Fruit fly (Drosophila melanogaster) whole organism, embryonic: Measurements from ENCODE around the gene CG5254.
A peak's percentile ranks its signal among the peaks of the same experiment; 100 is the strongest.

Experiments
- CG1024 ChIP-seq: fragments of 200-800 bp; sonication (Bioruptor generic); IDR thresholded peaks from 2 replicates; pipeline ENCODE4 v1.3.6; 2022; ENCODE audit warnings: missing biosample characterization, missing genetic modification characterization
- CG11093 ChIP-seq: fragments of 200-800 bp; sonication (Bioruptor generic); IDR thresholded peaks from 3 replicates; pipeline ENCODE4 v1.3.6; 2022; ENCODE audit warnings: missing biosample characterization, missing genetic modification characterization
- CG11398 ChIP-seq: fragments of 200-800 bp; sonication (Bioruptor generic); optimal IDR thresholded peaks from 2 replicates; lab custom pipeline; 2016; ENCODE audit warnings: missing biosample characterization, missing genetic modification characterization
- CG11696 ChIP-seq: fragments of 200-800 bp; sonication (Bioruptor generic); IDR thresholded peaks from 2 replicates; pipeline ENCODE4 v1.3.6; 2022; ENCODE audit warnings: missing biosample characterization, missing genetic modification characterization
- CG12299 ChIP-seq: fragments of 200-800 bp; sonication (Bioruptor generic); optimal IDR thresholded peaks from 2 replicates; lab custom pipeline; 2018; ENCODE audit warnings: missing biosample characterization, mild to moderate bottlenecking, missing genetic modification characterization
- CG14667 ChIP-seq: fragments of 200-800 bp; sonication (Bioruptor generic); IDR thresholded peaks from 2 replicates; pipeline ENCODE4 v1.3.6; 2022; ENCODE audit warnings: missing biosample characterization, missing genetic modification characterization
- CG15479 ChIP-seq: fragments of 200-800 bp; sonication (Bioruptor generic); optimal IDR thresholded peaks from 3 replicates; lab custom pipeline; 2019; ENCODE audit warnings: missing biosample characterization, mild to moderate bottlenecking, missing genetic modification characterization, moderate library complexity
- CG18764 ChIP-seq: fragments of 200-800 bp; sonication (Bioruptor generic); optimal IDR thresholded peaks from 3 replicates; lab custom pipeline; 2016; ENCODE audit warnings: missing biosample characterization, missing genetic modification characterization
- CG2875 ChIP-seq: fragments of 200-800 bp; sonication (Bioruptor generic); optimal IDR thresholded peaks from 2 replicates; lab custom pipeline; 2017; ENCODE audit warnings: missing biosample characterization, mild to moderate bottlenecking, missing genetic modification characterization, missing genetic modification reagents
- CG30020 ChIP-seq: fragments of 200-800 bp; optimal IDR thresholded peaks from 2 replicates; lab custom pipeline; 2019; ENCODE audit warnings: missing biosample characterization, mild to moderate bottlenecking, missing genetic modification characterization, moderate library complexity
- CG32767 ChIP-seq: fragments of 200-800 bp; sonication (Bioruptor generic); IDR thresholded peaks from 2 replicates; pipeline ENCODE4 v1.3.6; 2022; ENCODE audit warnings: missing biosample characterization, missing genetic modification characterization
- CG6683 ChIP-seq: fragments of 200-800 bp; sonication (Bioruptor generic); optimal IDR thresholded peaks from 2 replicates; lab custom pipeline; 2017; ENCODE audit warnings: missing biosample characterization, mild to moderate bottlenecking, missing genetic modification characterization, missing genetic modification reagents
- CG6791 ChIP-seq: fragments of 200-800 bp; sonication (Bioruptor generic); IDR thresholded peaks from 3 replicates; pipeline ENCODE4 v1.3.6; 2022; ENCODE audit warnings: missing biosample characterization, missing genetic modification characterization; ENCODE audit not compliant: partially characterized antibody
- CG6854 ChIP-seq: fragments of 200-800 bp; sonication (Bioruptor generic); optimal IDR thresholded peaks from 3 replicates; lab custom pipeline; 2017; ENCODE audit warnings: missing biosample characterization, mild to moderate bottlenecking, missing genetic modification characterization
- CG7271 ChIP-seq: fragments of 200-800 bp; sonication (Bioruptor generic); optimal IDR thresholded peaks from 2 replicates; lab custom pipeline; 2018; ENCODE audit warnings: missing biosample characterization, mild to moderate bottlenecking, missing genetic modification characterization, moderate library complexity
- CG7745 ChIP-seq: fragments of 200-800 bp; sonication (Bioruptor generic); optimal IDR thresholded peaks from 2 replicates; lab custom pipeline; 2018; ENCODE audit warnings: missing biosample characterization, mild to moderate bottlenecking, missing genetic modification characterization, moderate library complexity
- CG8281 ChIP-seq: fragments of 200-800 bp; sonication (Bioruptor generic); optimal IDR thresholded peaks from 2 replicates; lab custom pipeline; 2018; ENCODE audit warnings: missing biosample characterization, mild to moderate bottlenecking, missing genetic modification characterization, moderate library complexity
- CG8478 ChIP-seq: fragments of >200 bp; optimal IDR thresholded peaks from 2 replicates; lab custom pipeline; 2018
- CG9932 ChIP-seq: fragments of 200-800 bp; sonication (Bioruptor generic); IDR thresholded peaks from 2 replicates; pipeline ENCODE4 v1.3.6; 2022; ENCODE audit warnings: missing biosample characterization, missing genetic modification characterization
- Fer1 ChIP-seq: fragments of 200-800 bp; sonication (Bioruptor generic); optimal IDR thresholded peaks from 2 replicates; lab custom pipeline; 2017; ENCODE audit warnings: missing biosample characterization, mild to moderate bottlenecking, missing genetic modification characterization
- Hsf ChIP-seq: fragments of 200-800 bp; sonication (Bioruptor generic); optimal IDR thresholded peaks from 3 replicates; lab custom pipeline; 2016; ENCODE audit warnings: missing biosample characterization, missing genetic modification characterization
- Jarid2 ChIP-seq: fragments of 200-800 bp; sonication (Bioruptor generic); optimal IDR thresholded peaks from 3 replicates; lab custom pipeline; 2017; ENCODE audit warnings: mild to moderate bottlenecking, missing biosample characterization, missing genetic modification reagents, missing genetic modification characterization
- NK7.1 ChIP-seq: fragments of 200-800 bp; sonication (Bioruptor generic); optimal IDR thresholded peaks from 3 replicates; lab custom pipeline; 2016; ENCODE audit warnings: missing biosample characterization, missing genetic modification characterization
- PHDP ChIP-seq: fragments of 200-800 bp; sonication (Bioruptor generic); optimal IDR thresholded peaks from 3 replicates; lab custom pipeline; 2018; ENCODE audit warnings: missing biosample characterization, mild to moderate bottlenecking, missing genetic modification characterization, moderate library complexity
- Rx ChIP-seq: fragments of 200-800 bp; sonication (Bioruptor generic); IDR thresholded peaks from 2 replicates; pipeline ENCODE4 v1.3.6; 2022; ENCODE audit warnings: missing biosample characterization, missing genetic modification characterization
- Sox100B ChIP-seq: fragments of 200-800 bp; sonication (Bioruptor generic); optimal IDR thresholded peaks from 3 replicates; lab custom pipeline; 2018; ENCODE audit warnings: missing biosample characterization, mild to moderate bottlenecking, missing genetic modification characterization
- Spps ChIP-seq: fragments of 200-800 bp; sonication (Bioruptor generic); optimal IDR thresholded peaks from 2 replicates; lab custom pipeline; 2018; ENCODE audit warnings: missing biosample characterization, mild to moderate bottlenecking, missing genetic modification characterization
- Xrp1 ChIP-seq: fragments of 200-800 bp; sonication (Bioruptor generic); IDR thresholded peaks from 2 replicates; pipeline ENCODE4 v1.3.6; 2022; ENCODE audit warnings: missing biosample characterization, missing genetic modification characterization
- abd-A ChIP-seq: fragments of 200-800 bp; sonication (Bioruptor generic); optimal IDR thresholded peaks from 3 replicates; lab custom pipeline; 2019; ENCODE audit warnings: missing biosample characterization, mild to moderate bottlenecking, missing genetic modification characterization, moderate library complexity
- cg ChIP-seq: fragments of 200-800 bp; sonication (Bioruptor generic); optimal IDR thresholded peaks from 3 replicates; lab custom pipeline; 2019; ENCODE audit warnings: missing biosample characterization, mild to moderate bottlenecking, missing genetic modification characterization, moderate library complexity
- chif ChIP-seq, 2 experiments: fragments of 200-800 bp; sonication (Bioruptor generic); optimal IDR thresholded peaks; 3 replicates each; lab custom pipeline; 2016; ENCODE audit warnings: missing biosample characterization in 2 of 2, missing genetic modification characterization in 2 of 2
- cwo ChIP-seq: fragments of 200-800 bp; sonication (Bioruptor generic); optimal IDR thresholded peaks from 3 replicates; lab custom pipeline; 2017; ENCODE audit warnings: missing biosample characterization, missing genetic modification characterization, mild to moderate bottlenecking, moderate library complexity, missing genetic modification reagents
- dm ChIP-seq: fragments of 200-800 bp; sonication (Bioruptor generic); optimal IDR thresholded peaks from 3 replicates; lab custom pipeline; 2016; ENCODE audit warnings: missing biosample characterization, missing genetic modification characterization
- dmrt11E ChIP-seq: fragments of 200-800 bp; sonication (Bioruptor generic); optimal IDR thresholded peaks from 3 replicates; lab custom pipeline; 2018; ENCODE audit warnings: missing biosample characterization, mild to moderate bottlenecking, missing genetic modification characterization, moderate library complexity
- dmrt99B ChIP-seq: fragments of 200-800 bp; sonication (Bioruptor generic); optimal IDR thresholded peaks from 2 replicates; lab custom pipeline; 2018; ENCODE audit warnings: missing biosample characterization, mild to moderate bottlenecking, missing genetic modification characterization, moderate library complexity
- fd3F ChIP-seq: fragments of 200-800 bp; sonication (Bioruptor generic); optimal IDR thresholded peaks from 2 replicates; lab custom pipeline; 2018; ENCODE audit warnings: missing biosample characterization, mild to moderate bottlenecking, missing genetic modification characterization, moderate library complexity
- gcm ChIP-seq: fragments of 200-800 bp; sonication (Bioruptor generic); optimal IDR thresholded peaks from 2 replicates; lab custom pipeline; 2019; ENCODE audit warnings: missing biosample characterization, mild to moderate bottlenecking, missing genetic modification characterization, moderate library complexity
- her ChIP-seq: fragments of 200-800 bp; sonication (Bioruptor generic); optimal IDR thresholded peaks from 2 replicates; lab custom pipeline; 2016; ENCODE audit warnings: missing biosample characterization, missing genetic modification characterization
- otp ChIP-seq: fragments of 200-800 bp; sonication (Bioruptor generic); IDR thresholded peaks from 3 replicates; pipeline ENCODE4, ENCODE4 v1.3.6; 2022; ENCODE audit warnings: missing biosample characterization, missing genetic modification characterization
- phol ChIP-seq: fragments of 200-800 bp; sonication (Bioruptor generic); optimal IDR thresholded peaks from 3 replicates; lab custom pipeline; 2018; ENCODE audit warnings: missing biosample characterization, mild to moderate bottlenecking, missing genetic modification characterization, moderate library complexity
- rib ChIP-seq: fragments of 200-800 bp; sonication (Bioruptor generic); IDR thresholded peaks from 2 replicates; pipeline ENCODE4 v1.3.6; 2022; ENCODE audit warnings: missing biosample characterization, missing genetic modification characterization
- run ChIP-seq: fragments of 200-800 bp; sonication (Bioruptor generic); optimal IDR thresholded peaks from 3 replicates; lab custom pipeline; 2018; ENCODE audit warnings: missing biosample characterization, mild to moderate bottlenecking, missing genetic modification characterization
- slbo ChIP-seq: fragments of 200-800 bp; sonication (Bioruptor generic); IDR thresholded peaks from 2 replicates; pipeline ENCODE4 v1.3.6; 2022; ENCODE audit warnings: missing biosample characterization, missing genetic modification characterization
- slou ChIP-seq: fragments of 200-800 bp; sonication (Bioruptor generic); optimal IDR thresholded peaks from 3 replicates; lab custom pipeline; 2016; ENCODE audit warnings: missing biosample characterization, missing genetic modification characterization
- tll ChIP-seq, 2 experiments: fragments of 200-800 bp in 1 of 2; fragments of >200 bp in 1 of 2; sonication (Bioruptor generic) in 1 of 2; optimal IDR thresholded peaks; 2 replicates each; lab custom pipeline; 2017 to 2019; ENCODE audit warnings: missing biosample characterization in 2 of 2, missing genetic modification characterization in 2 of 2, mild to moderate bottlenecking in 1 of 2, moderate library complexity in 1 of 2
- toy ChIP-seq: fragments of 200-800 bp; sonication (Bioruptor generic); IDR thresholded peaks from 2 replicates; pipeline ENCODE4 v1.3.6; 2022; ENCODE audit warnings: missing biosample characterization, missing genetic modification characterization
- unc-4 ChIP-seq: fragments of 200-800 bp; sonication (Bioruptor generic); IDR thresholded peaks from 2 replicates; pipeline ENCODE4 v1.3.6; 2022; ENCODE audit warnings: missing biosample characterization, missing genetic modification characterization; ENCODE audit not compliant: partially characterized antibody
- z ChIP-seq: fragments of 200-800 bp; sonication (Bioruptor generic); IDR thresholded peaks from 3 replicates; pipeline ENCODE4 v1.3.6; 2022; ENCODE audit warnings: missing biosample characterization, missing genetic modification characterization
- zfh1 ChIP-seq: fragments of 200-800 bp; sonication (Bioruptor generic); IDR thresholded peaks from 3 replicates; pipeline ENCODE4 v1.3.6; 2022; ENCODE audit warnings: missing biosample characterization, missing genetic modification characterization

The CG5254 gene

dm6 chrX:755642-756332 is 5.6 kb downstream of the CG5254 start (continued):
- TF ChIP-seq CG14667 (GFP tag; lab: Robert Waterston, UW) (peak; percentile 71), CG30020 (tag; lab: Kevin White, UChicago) (no peak), CG8281 (no peak), otp (peak; percentile 86), dm (GFP tag; lab: Kevin White, UChicago) (peak; percentile 73), CG11398 (GFP tag; lab: Kevin White, UChicago) (peak; percentile 66), Hsf (GFP tag; lab: Kevin White, UChicago) (peak; percentile 87), chif (GFP tag; optimal IDR thresholded peaks at IDR 0.05; lab: Kevin White, UChicago) (peak; percentile 72 to 74), cg (GFP tag; lab: Kevin White, UChicago) (no peak), CG7271 (tag; lab: Kevin White, UChicago) (no peak), unc-4 (GFP tag; lab: Robert Waterston, UW) (no peak), CG11696 (GFP tag; lab: Robert Waterston, UW) (peak; percentile 70), CG18764 (GFP tag; lab: Kevin White, UChicago) (peak; percentile 41), fd3F (GFP tag; lab: Kevin White, UChicago) (peak; percentile 70), CG6854 (GFP tag; lab: Kevin White, UChicago) (peak; percentile 70), CG11093 (peak; percentile 50; the same call in 2 of the 3 replicates), CG8478 (lab: Kevin White, UChicago) (no peak), phol (tag; lab: Kevin White, UChicago) (peak; percentile 61), slou (GFP tag; lab: Kevin White, UChicago) (peak; percentile 37), Rx (GFP tag; lab: Robert Waterston, UW) (peak; percentile 79), dmrt99B (tag; lab: Kevin White, UChicago) (peak; percentile 82), dmrt11E (tag; lab: Kevin White, UChicago) (peak; percentile 23), slbo (GFP tag; lab: Robert Waterston, UW) (peak; percentile 96), rib (GFP tag; lab: Robert Waterston, UW) (peak; percentile 96), CG6791 (no peak), CG9932 (GFP tag; lab: Robert Waterston, UW) (peak; percentile 94), CG7745 (tag; lab: Kevin White, UChicago) (no peak), run (tag; lab: Kevin White, UChicago) (peak; percentile 8), z (GFP tag; lab: Robert Waterston, UW) (peak; percentile 44; the same call in 1 of the 3 replicates), NK7.1 (GFP tag; lab: Kevin White, UChicago) (peak; percentile 80), CG15479 (GFP tag; lab: Kevin White, UChicago) (no peak), abd-A (tag; lab: Kevin White, UChicago) (no peak), Jarid2 (GFP tag; lab: Kevin White, UChicago) (peak; percentile 14), PHDP (peak; percentile 87), Xrp1 (GFP tag; lab: Robert Waterston, UW) (peak; percentile 75), gcm (peak; percentile 49), her (GFP tag; lab: Kevin White, UChicago) (peak; percentile 89), CG1024 (GFP tag; lab: Robert Waterston, UW) (peak; percentile 71; the same call in 1 of the 2 replicates), toy (GFP tag; lab: Robert Waterston, UW) (peak; percentile 83), CG32767 (GFP tag; lab: Robert Waterston, UW) (peak; percentile 56; the same call in 1 of the 2 replicates), cwo (GFP tag; lab: Kevin White, UChicago) (peak; percentile 90), tll (GFP tag; optimal IDR thresholded peaks at IDR 0.05; lab: Kevin White, UChicago) (no peak), Spps (tag; lab: Kevin White, UChicago) (no peak), CG2875 (GFP tag; lab: Kevin White, UChicago) (peak; percentile 64), zfh1 (GFP tag; lab: Robert Waterston, UW) (peak; percentile 86), CG6683 (GFP tag; lab: Kevin White, UChicago) (peak; percentile 66), Fer1 (GFP tag; lab: Kevin White, UChicago) (peak; percentile 88), Sox100B (peak; percentile 52), CG12299 (tag; lab: Kevin White, UChicago) (peak; percentile 70)
